Worm (Caenorhabditis elegans): ENCODE measurements around the gene Y51A2B.9.
"Not testable (repeated sequence)": the region's sequence is repeated elsewhere in the genome, so short reads cannot be mapped to it uniquely, and the experiment has no call there.

Y51A2B.9 gene

DNA sequence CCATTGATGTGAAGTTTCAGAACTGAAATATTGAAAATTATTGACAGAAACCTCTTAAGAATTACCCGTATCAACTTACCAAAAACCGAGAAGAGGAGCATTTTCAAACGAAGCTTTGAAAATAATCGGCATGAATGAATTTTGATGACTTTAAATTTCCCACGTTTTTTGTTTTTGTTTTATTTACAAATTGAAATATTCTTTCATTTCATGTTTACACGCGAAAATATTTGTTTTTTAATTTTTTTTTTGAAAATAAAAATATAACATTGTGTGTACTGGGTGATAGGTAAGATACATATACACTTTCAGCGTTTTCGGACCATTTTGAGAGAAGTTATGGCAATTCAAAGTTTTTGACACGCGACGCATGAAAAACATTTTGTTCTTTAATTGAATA lies at the start of gene Y51A2B.9:
Y51A2B.9 (minus strand) TSS at position 101 of the 400 bp plus-strand sequence.
- no peak for TF ChIP-seq nhr-90 (tag; optimal IDR thresholded peaks at IDR 0.05; ENCODE audit: poor library complexity)
- TF ChIP-seq tlp-1 (tag; optimal IDR thresholded peaks at IDR 0.05): no peak
- TF ChIP-seq dsc-1 (tag; optimal IDR thresholded peaks at IDR 0.05): no peak
- no peak for TF ChIP-seq elt-2 (tag; optimal IDR thresholded peaks at IDR 0.05)
- TF ChIP-seq efl-1 (optimal IDR thresholded peaks at IDR 0.05): no peak
- no peak for TF ChIP-seq efl-1 (GFP tag; optimal IDR thresholded peaks at IDR 0.05 in 1 of 2)
- TF ChIP-seq nhr-76 (tag; optimal IDR thresholded peaks at IDR 0.05): no peak
- no peak for TF ChIP-seq efl-3 (GFP tag; optimal IDR thresholded peaks at IDR 0.05)
- TF ChIP-seq lir-3 (tag; optimal IDR thresholded peaks at IDR 0.05; ENCODE audit: poor library complexity): no peak
- TF ChIP-seq lin-15B (tag; optimal IDR thresholded peaks at IDR 0.05): no peak
- no peak for TF ChIP-seq aha-1 (tag; optimal IDR thresholded peaks at IDR 0.05)
- no peak for TF ChIP-seq tbx-2 (tag; optimal IDR thresholded peaks at IDR 0.05)
- no peak for TF ChIP-seq ztf-11 (tag; optimal IDR thresholded peaks at IDR 0.05)

DNA sequence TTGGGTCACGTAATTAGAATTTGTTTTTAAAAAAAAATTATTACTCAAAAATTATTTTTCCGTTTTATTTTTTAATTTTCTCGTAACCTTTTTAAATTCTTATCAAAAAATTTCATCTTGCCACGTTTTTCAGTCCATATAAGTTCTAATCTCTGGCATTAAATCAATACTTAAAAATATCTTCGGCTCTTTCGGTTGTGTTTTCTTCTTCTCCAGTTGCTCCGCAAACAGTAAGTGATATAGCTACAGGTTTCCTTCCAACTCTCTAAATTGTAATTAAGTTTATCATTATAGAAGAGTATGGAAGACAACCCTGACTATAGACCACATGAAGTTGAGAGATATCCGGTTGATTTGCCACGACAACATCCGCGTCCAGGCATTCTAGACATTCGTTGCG lies 48.6 kb upstream of the Y51A2B.9 start, which contains the start of gene ZK228.1:
ZK228.1 (plus strand) TSS at position 301 of the 400 bp plus-strand sequence.
- TF ChIP-seq ceh-90 (tag; optimal IDR thresholded peaks at IDR 0.05): no peak
- no peak for TF ChIP-seq ceh-63 (GFP tag; optimal IDR thresholded peaks at IDR 0.05)
- TF ChIP-seq nhr-85 (tag): no peak
- no peak for TF ChIP-seq nhr-11 (tag; optimal IDR thresholded peaks at IDR 0.05)
- no peak for TF ChIP-seq lir-3 (tag; optimal IDR thresholded peaks at IDR 0.05; ENCODE audit: poor library complexity)
- no peak for TF ChIP-seq nhr-28 (tag; optimal IDR thresholded peaks at IDR 0.05)

DNA sequence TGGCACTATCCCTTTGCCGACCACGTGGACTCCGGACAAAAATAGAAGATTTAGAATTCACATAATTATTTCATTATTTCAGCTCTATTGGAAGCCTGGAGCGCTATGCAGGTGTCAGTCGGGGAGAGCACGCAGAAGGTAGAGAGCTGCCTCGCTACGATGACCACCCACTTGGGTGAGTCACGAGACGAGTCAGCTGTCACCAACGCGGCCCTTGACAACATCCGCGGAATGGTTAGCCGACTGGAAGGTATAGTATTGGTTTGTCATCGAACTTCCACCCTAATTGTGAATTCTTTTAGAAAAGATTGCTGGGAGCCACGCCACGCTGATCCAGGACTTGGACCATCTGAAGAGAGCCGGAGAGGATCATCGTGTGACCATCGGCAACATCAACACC lies 43.9 kb upstream of the Y51A2B.9 start, which contains the start of gene ZK262.9:
ZK262.9 (plus strand) TSS at position 301 of the 400 bp plus-strand sequence.
- not testable (repeated sequence) for TF ChIP-seq nhr-12 (tag; optimal IDR thresholded peaks at IDR 0.05); efl-1 (optimal IDR thresholded peaks at IDR 0.05); efl-1 (GFP tag; optimal IDR thresholded peaks at IDR 0.05 in 1 of 2); efl-3 (GFP tag; optimal IDR thresholded peaks at IDR 0.05)

DNA sequence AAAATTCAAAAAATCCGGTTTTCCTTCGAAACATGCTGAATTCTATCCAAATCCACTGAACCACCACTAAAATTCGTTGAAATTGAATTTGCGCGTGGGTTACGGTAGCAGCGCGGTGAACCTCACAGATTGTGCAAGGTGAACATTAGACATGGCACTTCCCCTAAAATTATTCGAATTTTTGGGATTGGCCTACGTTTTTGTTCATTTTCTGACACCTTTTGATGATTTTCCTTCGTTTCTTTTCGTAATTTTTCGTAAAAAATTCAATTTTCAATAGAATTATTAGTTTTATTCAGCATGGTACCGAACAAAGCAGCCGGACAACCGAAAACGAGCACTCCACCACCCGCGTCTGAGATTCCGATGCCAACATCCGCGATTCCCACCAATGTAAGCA lies 42.5 kb upstream of the Y51A2B.9 start, which contains the start of gene ZK262.8:
ZK262.8 (plus strand) TSS at position 301 of the 400 bp plus-strand sequence.
- TF ChIP-seq lin-15B (tag; optimal IDR thresholded peaks at IDR 0.05) (no peak), lin-35 (GFP tag; optimal IDR thresholded peaks at IDR 0.05) (no peak), ztf-11 (tag; optimal IDR thresholded peaks at IDR 0.05) (no peak), sup-37 (GFP tag; optimal IDR thresholded peaks at IDR 0.05) (no peak), alr-1 (tag; optimal IDR thresholded peaks at IDR 0.05; ENCODE audit: borderline replicate concordance) (no peak), fkh-8 (tag; optimal IDR thresholded peaks at IDR 0.05) (no peak), skn-1 (tag; optimal IDR thresholded peaks at IDR 0.05) (no peak), efl-3 (GFP tag; optimal IDR thresholded peaks at IDR 0.05) (no peak), ces-1 (GFP tag; optimal IDR thresholded peaks at IDR 0.05) (no peak), nhr-11 (tag; optimal IDR thresholded peaks at IDR 0.05) (no peak), elt-2 (tag; optimal IDR thresholded peaks at IDR 0.05) (no peak), zip-4 (GFP tag; optimal IDR thresholded peaks at IDR 0.05) (no peak), nhr-85 (tag) (no peak), unc-30 (tag; optimal IDR thresholded peaks at IDR 0.05) (no peak), aly-2 (tag; optimal IDR thresholded peaks at IDR 0.05) (no peak), nhr-77 (tag; optimal IDR thresholded peaks at IDR 0.05) (no peak), hpl-2 (GFP tag; optimal IDR thresholded peaks at IDR 0.05) (no peak), ztf-4 (tag; optimal IDR thresholded peaks at IDR 0.05) (no peak), fkh-10 (GFP tag; optimal IDR thresholded peaks at IDR 0.05) (no peak)

DNA sequence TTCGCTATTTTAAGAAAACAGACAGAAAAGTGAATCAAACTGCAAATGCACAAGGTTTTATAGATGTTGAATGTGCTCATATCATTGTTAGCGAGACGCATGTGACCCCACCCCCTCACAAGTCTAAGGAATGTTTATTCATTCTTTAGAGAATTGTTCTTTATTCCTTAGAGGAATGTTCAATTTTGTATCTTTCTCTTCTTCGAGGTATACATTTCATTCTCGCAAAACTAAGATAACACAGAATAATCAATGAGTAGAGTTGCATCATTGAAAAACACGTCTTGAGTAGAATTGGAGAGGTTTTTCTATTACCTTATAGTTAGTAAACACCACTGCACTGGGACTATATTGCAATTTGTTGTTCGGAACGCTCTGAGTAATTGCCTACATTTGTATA lies 39.4 kb upstream of the Y51A2B.9 start, which contains the start of gene ZK262.20:
ZK262.20 (minus strand) TSS at position 101 of the 400 bp plus-strand sequence.
- TF ChIP-seq irx-1 (tag; optimal IDR thresholded peaks at IDR 0.05) (no peak), sox-4 (tag; optimal IDR thresholded peaks at IDR 0.05) (no peak), mdl-1 (tag; optimal IDR thresholded peaks at IDR 0.05) (no peak), nhr-76 (tag; optimal IDR thresholded peaks at IDR 0.05) (no peak), jun-1 (tag; optimal IDR thresholded peaks at IDR 0.05) (no peak), aha-1 (tag; optimal IDR thresholded peaks at IDR 0.05) (no peak), elt-2 (tag; optimal IDR thresholded peaks at IDR 0.05) (no peak), ceh-8 (GFP tag; optimal IDR thresholded peaks at IDR 0.05) (no peak), ceh-63 (GFP tag; optimal IDR thresholded peaks at IDR 0.05) (no peak), hlh-17 (GFP tag; optimal IDR thresholded peaks at IDR 0.05; ENCODE audit: borderline replicate concordance) (no peak), lin-39 (tag; optimal IDR thresholded peaks at IDR 0.05) (no peak), efl-1 (optimal IDR thresholded peaks at IDR 0.05) (no peak), efl-1 (GFP tag; optimal IDR thresholded peaks at IDR 0.05 in 1 of 2) (no peak), ceh-88 (GFP tag; IDR thresholded peaks at IDR 0.05) (no peak), snpc-4 (tag; optimal IDR thresholded peaks at IDR 0.05) (no peak), ztf-4 (tag; optimal IDR thresholded peaks at IDR 0.05) (no peak), aly-2 (tag; optimal IDR thresholded peaks at IDR 0.05) (no peak), lin-35 (GFP tag; optimal IDR thresholded peaks at IDR 0.05) (no peak), C04F5.9 (tag; optimal IDR thresholded peaks at IDR 0.05) (no peak), unc-130 (tag; optimal IDR thresholded peaks at IDR 0.05) (no peak), mef-2 (tag; optimal IDR thresholded peaks at IDR 0.05) (no peak)
